Worm (Caenorhabditis elegans) whole organism, L1 larva: ENCODE results near the gene asna-1.

Source experiments
- C04F5.9 ChIP-seq: sonication (generic microtip); optimal IDR thresholded peaks from 2 replicates; lab custom pipeline; 2016; ENCODE audit warnings: missing genetic modification characterization, missing compliant biosample characterization
- aha-1 ChIP-seq: fragments of 150-350 bp; optimal IDR thresholded peaks from 2 replicates; lab custom pipeline; 2014; ENCODE audit warnings: missing biosample characterization, missing genetic modification characterization
- alr-1 ChIP-seq: fragments of 200-800 bp; sonication (Bioruptor generic); optimal IDR thresholded peaks from 2 replicates; lab custom pipeline; 2018; ENCODE audit warnings: borderline replicate concordance, mild to moderate bottlenecking, missing genetic modification characterization, missing compliant biosample characterization
- aly-2 ChIP-seq: fragments of 150-350 bp; optimal IDR thresholded peaks from 2 replicates; lab custom pipeline; 2014; ENCODE audit warnings: missing biosample characterization, missing genetic modification characterization
- blmp-1 ChIP-seq: fragments of 150-350 bp; optimal IDR thresholded peaks from 2 replicates; lab custom pipeline; 2014; ENCODE audit warnings: missing biosample characterization, missing genetic modification characterization
- ceh-63 ChIP-seq: fragments of 200-800 bp; sonication (Bioruptor generic); optimal IDR thresholded peaks from 2 replicates; lab custom pipeline; 2018; ENCODE audit warnings: mild to moderate bottlenecking, missing genetic modification characterization, missing compliant biosample characterization
- ceh-8 ChIP-seq: fragments of 200-800 bp; sonication (Bioruptor generic); optimal IDR thresholded peaks from 2 replicates; lab custom pipeline; 2018; ENCODE audit warnings: mild to moderate bottlenecking, missing genetic modification characterization, moderate library complexity, missing compliant biosample characterization
- ceh-82 ChIP-seq, 3 experiments: fragments of 150-350 bp in 1 of 3; sonication (generic microtip) in 2 of 3; optimal IDR thresholded peaks; 2 replicates each; lab custom pipeline; 2014 to 2017; ENCODE audit warnings: missing biosample characterization in 3 of 3, missing genetic modification characterization in 3 of 3
- ceh-90 ChIP-seq: sonication (generic microtip); optimal IDR thresholded peaks from 2 replicates; lab custom pipeline; 2016; ENCODE audit warnings: missing genetic modification characterization, missing compliant biosample characterization
- dpl-1 ChIP-seq, 3 experiments: fragments of 150-350 bp in 2 of 3; sonication (generic microtip) in 1 of 3; optimal IDR thresholded peaks; 2 replicates each; lab custom pipeline; 2014 to 2017; ENCODE audit warnings: missing biosample characterization in 3 of 3, missing genetic modification characterization in 3 of 3, missing genetic modification reagents in 3 of 3
- egl-27 ChIP-seq, 2 experiments: fragments of 150-350 bp in 1 of 2; sonication (generic microtip); optimal IDR thresholded peaks; 3 replicates each; lab custom pipeline; 2017 to 2018; ENCODE audit warnings: missing biosample characterization in 2 of 2, missing genetic modification characterization in 2 of 2, missing genetic modification reagents in 2 of 2
- elt-2 ChIP-seq: sonication (generic microtip); optimal IDR thresholded peaks from 2 replicates; lab custom pipeline; 2016; ENCODE audit warnings: missing genetic modification characterization, mild to moderate bottlenecking, inconsistent platforms, missing compliant biosample characterization, missing genetic modification reagents
- ets-5 ChIP-seq: fragments of 200-800 bp; sonication (Bioruptor generic); IDR thresholded peaks from 2 replicates; pipeline ENCODE4 v1.3.6; 2022; ENCODE audit warnings: missing genetic modification characterization, missing compliant biosample characterization
- fkh-4 ChIP-seq: sonication (generic microtip); optimal IDR thresholded peaks from 2 replicates; lab custom pipeline; 2016; ENCODE audit warnings: missing compliant biosample characterization, missing genetic modification characterization, borderline replicate concordance
- hlh-17 ChIP-seq: fragments of 200-800 bp; sonication (Bioruptor generic); optimal IDR thresholded peaks from 2 replicates; lab custom pipeline; 2018; ENCODE audit warnings: missing genetic modification characterization, mild to moderate bottlenecking, missing compliant biosample characterization, moderate library complexity, borderline replicate concordance
- hpl-2 ChIP-seq: fragments of 150-350 bp; optimal IDR thresholded peaks from 2 replicates; lab custom pipeline; 2014; ENCODE audit warnings: missing biosample characterization, missing genetic modification reagents, missing genetic modification characterization
- irx-1 ChIP-seq: sonication (generic microtip); optimal IDR thresholded peaks from 2 replicates; lab custom pipeline; 2016; ENCODE audit warnings: missing genetic modification characterization, missing compliant biosample characterization
- lin-14 ChIP-seq: fragments of 200-800 bp; sonication (Bioruptor generic); optimal IDR thresholded peaks from 2 replicates; lab custom pipeline; 2018; ENCODE audit warnings: mild to moderate bottlenecking, missing genetic modification characterization, moderate library complexity, missing compliant biosample characterization
- lin-15B ChIP-seq: fragments of 150-350 bp; sonication (generic microtip); optimal IDR thresholded peaks from 3 replicates; lab custom pipeline; 2014; ENCODE audit warnings: missing biosample characterization, missing genetic modification characterization
- lsy-2 ChIP-seq, 2 experiments: fragments of 150-350 bp; optimal IDR thresholded peaks; 2 replicates each; lab custom pipeline; 2014; ENCODE audit warnings: missing biosample characterization in 2 of 2, missing genetic modification characterization in 2 of 2
- mdl-1 ChIP-seq, 2 experiments: fragments of 150-350 bp; optimal IDR thresholded peaks; 2 replicates each; lab custom pipeline; 2014 to 2017; ENCODE audit warnings: missing biosample characterization in 2 of 2, missing genetic modification characterization in 2 of 2, inconsistent platforms in 1 of 2
- mep-1 ChIP-seq: fragments of 150-350 bp; optimal IDR thresholded peaks from 2 replicates; lab custom pipeline; 2014; ENCODE audit warnings: missing biosample characterization, missing genetic modification characterization
- nhr-20 ChIP-seq: sonication (generic microtip); optimal IDR thresholded peaks from 2 replicates; lab custom pipeline; 2016; ENCODE audit warnings: mild to moderate bottlenecking, missing genetic modification characterization, missing compliant biosample characterization
- nhr-237 ChIP-seq: fragments of 150-350 bp; optimal IDR thresholded peaks from 2 replicates; lab custom pipeline; 2014; ENCODE audit warnings: missing biosample characterization, missing genetic modification characterization
- nhr-71 ChIP-seq: sonication (generic microtip); optimal IDR thresholded peaks from 2 replicates; lab custom pipeline; 2016; ENCODE audit warnings: mild to moderate bottlenecking, missing genetic modification characterization, moderate library complexity, missing compliant biosample characterization
- nhr-76 ChIP-seq: sonication (generic microtip); optimal IDR thresholded peaks from 2 replicates; lab custom pipeline; 2017; ENCODE audit warnings: missing biosample characterization, missing genetic modification characterization
- nhr-84 ChIP-seq: sonication (generic microtip); optimal IDR thresholded peaks from 2 replicates; lab custom pipeline; 2017; ENCODE audit warnings: missing biosample characterization, missing genetic modification characterization
- nhr-85 ChIP-seq: sonication (generic microtip); peaks from one replicate; lab custom pipeline; 2016; ENCODE audit warnings: missing genetic modification characterization, inconsistent platforms, missing compliant biosample characterization
- nhr-90 ChIP-seq: sonication (generic microtip); optimal IDR thresholded peaks from 2 replicates; lab custom pipeline; 2016; ENCODE audit warnings: mild to moderate bottlenecking, missing genetic modification characterization, missing compliant biosample characterization; ENCODE audit not compliant: poor library complexity
- pqm-1 ChIP-seq: sonication (generic microtip); optimal IDR thresholded peaks from 3 replicates; lab custom pipeline; 2017; ENCODE audit warnings: missing biosample characterization, missing genetic modification characterization
- rnt-1 ChIP-seq: sonication (generic microtip); optimal IDR thresholded peaks from 2 replicates; lab custom pipeline; 2016; ENCODE audit warnings: mild to moderate bottlenecking, missing genetic modification characterization, moderate library complexity, missing compliant biosample characterization
- snu-23 ChIP-seq: sonication (generic microtip); optimal IDR thresholded peaks from 2 replicates; lab custom pipeline; 2016; ENCODE audit warnings: missing genetic modification characterization, missing compliant biosample characterization
- sox-4 ChIP-seq: sonication (generic microtip); optimal IDR thresholded peaks from 2 replicates; lab custom pipeline; 2016; ENCODE audit warnings: missing genetic modification characterization, missing compliant biosample characterization
- sup-37 ChIP-seq: fragments of 200-800 bp; sonication (Bioruptor generic); optimal IDR thresholded peaks from 2 replicates; lab custom pipeline; 2018; ENCODE audit warnings: mild to moderate bottlenecking, missing genetic modification characterization, missing compliant biosample characterization
- tbx-2 ChIP-seq: sonication (generic microtip); optimal IDR thresholded peaks from 2 replicates; lab custom pipeline; 2016; ENCODE audit warnings: missing genetic modification characterization, missing compliant biosample characterization
- tlp-1 ChIP-seq: fragments of 150-350 bp; optimal IDR thresholded peaks from 2 replicates; lab custom pipeline; 2014; ENCODE audit warnings: missing biosample characterization, missing genetic modification characterization
- unc-130 ChIP-seq: fragments of 150-350 bp; optimal IDR thresholded peaks from 2 replicates; lab custom pipeline; 2017; ENCODE audit warnings: missing biosample characterization, missing genetic modification characterization, inconsistent platforms
- unc-62 ChIP-seq: fragments of 150-350 bp; optimal IDR thresholded peaks from 2 replicates; lab custom pipeline; 2014; ENCODE audit warnings: missing biosample characterization, missing genetic modification reagents, missing genetic modification characterization
- vab-15 ChIP-seq: sonication (generic microtip); optimal IDR thresholded peaks from 2 replicates; lab custom pipeline; 2017; ENCODE audit warnings: missing genotype, mild to moderate bottlenecking, missing genetic modification characterization, missing compliant biosample characterization
- zag-1 ChIP-seq: fragments of 150-350 bp; optimal IDR thresholded peaks from 2 replicates; lab custom pipeline; 2014; ENCODE audit warnings: missing biosample characterization, missing genetic modification characterization
- zip-4 ChIP-seq: fragments of 200-800 bp; sonication (Bioruptor generic); optimal IDR thresholded peaks from 2 replicates; lab custom pipeline; 2018; ENCODE audit warnings: mild to moderate bottlenecking, missing genetic modification characterization, moderate library complexity, missing compliant biosample characterization
- ztf-11 ChIP-seq, 2 experiments: sonication (generic microtip); optimal IDR thresholded peaks; 2 replicates each; lab custom pipeline; 2016 to 2017; ENCODE audit warnings: missing genetic modification characterization in 2 of 2, missing biosample characterization in 1 of 2, missing compliant biosample characterization in 1 of 2
- ztf-4 ChIP-seq: fragments of 150-350 bp; optimal IDR thresholded peaks from 2 replicates; lab custom pipeline; 2014; ENCODE audit warnings: missing biosample characterization, missing genetic modification characterization

asna-1 gene

ce11 chrIII:8925539-8925938 lies 30.7 kb downstream of the asna-1 start:
- TF ChIP-seq sox-4 (tag; lab: Kevin White, UChicago) (no peak), hlh-17 (GFP tag; lab: Kevin White, UChicago) (no peak), nhr-85 (tag; lab: Kevin White, UChicago) (peak; percentile 51), nhr-84 (no peak), zag-1 (no peak), ceh-63 (GFP tag; lab: Kevin White, UChicago) (no peak), pqm-1 (tag; lab: Kevin White, UChicago) (no peak), nhr-90 (tag; lab: Kevin White, UChicago) (no peak), blmp-1 (tag; lab: Kevin White, UChicago) (peak; percentile 31)

DNA sequence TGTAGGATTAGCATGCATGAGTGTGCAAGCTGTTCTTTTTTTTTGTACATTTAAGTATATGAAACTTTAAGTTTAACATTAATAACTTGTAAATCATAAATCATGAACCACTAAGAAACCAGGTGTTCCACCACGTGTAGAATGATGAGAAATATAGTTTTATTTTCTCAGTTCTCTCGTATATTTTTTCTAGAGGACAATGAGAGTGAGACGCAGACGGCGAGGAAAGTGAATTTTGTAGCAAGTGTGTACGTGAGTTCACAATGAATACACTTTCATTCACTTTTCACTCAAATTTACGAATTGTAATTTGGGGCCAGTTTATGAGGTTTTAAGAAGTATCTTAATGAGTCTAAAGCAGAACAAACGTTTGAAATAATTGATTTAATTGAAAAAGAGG lies 31.6 kb downstream of the asna-1 start:
- TF ChIP-seq irx-1 (tag; lab: Kevin White, UChicago) (no peak), ets-5 (GFP tag; lab: Robert Waterston, UW) (no peak), aha-1 (no peak), mep-1 (tag; lab: Kevin White, UChicago) (peak; percentile 33), egl-27 (tag; optimal IDR thresholded peaks at IDR 0.05; lab: Kevin White, UChicago) (no peak), fkh-4 (no peak), alr-1 (tag; lab: Kevin White, UChicago) (no peak), ceh-8 (GFP tag; lab: Kevin White, UChicago) (no peak), elt-2 (tag; lab: Kevin White, UChicago) (no peak), zip-4 (GFP tag; lab: Kevin White, UChicago) (no peak), nhr-237 (tag; lab: Kevin White, UChicago) (no peak), aly-2 (tag; lab: Kevin White, UChicago) (no peak), nhr-20 (tag; lab: Kevin White, UChicago) (peak; percentile 50), sup-37 (GFP tag; lab: Kevin White, UChicago) (no peak), ceh-90 (tag; lab: Kevin White, UChicago) (no peak), tbx-2 (tag; lab: Kevin White, UChicago) (no peak), ceh-63 (GFP tag; lab: Kevin White, UChicago) (no peak), lin-14 (peak; percentile 62), dpl-1 (GFP tag; optimal IDR thresholded peaks at IDR 0.05; lab: Kevin White, UChicago) (peak in 2 of 3 experiments; percentile 6 to 26), nhr-76 (tag; lab: Kevin White, UChicago) (no peak), blmp-1 (tag; lab: Kevin White, UChicago) (peak; percentile 87), nhr-71 (tag; lab: Kevin White, UChicago) (peak; percentile 13), zag-1 (no peak), snu-23 (GFP tag; lab: Kevin White, UChicago) (peak; percentile 20), unc-62 (GFP tag; lab: Kevin White, UChicago) (no peak)

- TF ChIP-seq ztf-4 (tag; lab: Kevin White, UChicago) = no peak
- no peak for TF ChIP-seq nhr-76 (tag; lab: Kevin White, UChicago)
- no peak for TF ChIP-seq tlp-1 (tag; lab: Kevin White, UChicago)
- no peak for TF ChIP-seq vab-15 (tag; lab: Kevin White, UChicago)
Measured at ce11 chrIII:8929723-8930122, 34.8 kb downstream of the asna-1 start, which contains the start of gene arrd-15. arrd-15 (plus strand) TSS chrIII:8930023.

ce11 chrIII:8933696-8934095 lies 38.8 kb downstream of the asna-1 start:
- peak in 1 of 3 experiments; percentile 14 for TF ChIP-seq ceh-82 (tag; optimal IDR thresholded peaks at IDR 0.05; lab: Kevin White, UChicago)
- no peak for TF ChIP-seq irx-1 (tag; lab: Kevin White, UChicago)
- no peak for TF ChIP-seq ztf-4 (tag; lab: Kevin White, UChicago)
- no peak for TF ChIP-seq mdl-1 (tag; optimal IDR thresholded peaks at IDR 0.05; lab: Kevin White, UChicago)
- TF ChIP-seq nhr-237 (tag; lab: Kevin White, UChicago) = no peak
- no peak for TF ChIP-seq hpl-2 (GFP tag; lab: Kevin White, UChicago)
- no peak for TF ChIP-seq sup-37 (GFP tag; lab: Kevin White, UChicago)
- no peak for TF ChIP-seq zip-4 (GFP tag; lab: Kevin White, UChicago)
- TF ChIP-seq aly-2 (tag; lab: Kevin White, UChicago) = no peak
- TF ChIP-seq aha-1 = no peak
- no peak for TF ChIP-seq nhr-85 (tag; lab: Kevin White, UChicago)
- no peak for TF ChIP-seq C04F5.9 (tag; lab: Kevin White, UChicago)
- no peak for TF ChIP-seq nhr-76 (tag; lab: Kevin White, UChicago)
- TF ChIP-seq lin-15B = no peak
- TF ChIP-seq nhr-20 (tag; lab: Kevin White, UChicago) = no peak
- no peak for TF ChIP-seq rnt-1 (tag; lab: Kevin White, UChicago)
- TF ChIP-seq ztf-11 (tag; optimal IDR thresholded peaks at IDR 0.05; lab: Kevin White, UChicago) = no peak
- peak; percentile 0 for TF ChIP-seq nhr-71 (tag; lab: Kevin White, UChicago)
- TF ChIP-seq lin-14 = peak; percentile 54
- TF ChIP-seq lsy-2 (tag; optimal IDR thresholded peaks at IDR 0.05; lab: Kevin White, UChicago) = peak in 1 of 2 experiments; percentile 21
- no peak for TF ChIP-seq unc-130
